Worm (Caenorhabditis elegans): ENCODE measurements around the gene nhr-76.

The nhr-76 gene

DNA sequence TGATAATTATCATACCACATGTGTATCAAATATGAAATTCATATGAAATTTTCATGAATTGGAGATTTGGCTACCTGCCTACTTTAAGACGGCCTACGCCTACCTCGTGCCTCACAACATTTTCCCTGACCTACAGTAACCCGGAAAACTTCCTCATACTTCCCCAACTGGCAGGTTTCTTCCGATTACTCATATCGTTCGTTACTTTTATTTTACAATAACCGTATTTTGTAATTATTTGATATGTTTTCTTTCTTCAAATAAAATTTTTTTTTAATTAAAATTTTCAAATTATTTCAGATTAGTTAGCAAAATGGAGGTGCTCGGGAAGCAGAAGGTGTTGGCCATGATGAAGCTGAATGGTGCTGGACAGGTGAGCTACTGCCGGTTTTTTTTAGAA lies at the start of gene nhr-76:
nhr-76 (plus strand) TSS at position 301 of the 400 bp plus-strand sequence.
- TF ChIP-seq elt-1 (tag; optimal IDR thresholded peaks at IDR 0.05; ENCODE audit: borderline replicate concordance, insufficient read depth) (no peak), nhr-2 (tag; optimal IDR thresholded peaks at IDR 0.05) (no peak), nhr-28 (tag; optimal IDR thresholded peaks at IDR 0.05) (no peak), nhr-12 (tag; optimal IDR thresholded peaks at IDR 0.05) (no peak), ces-1 (GFP tag; optimal IDR thresholded peaks at IDR 0.05) (no peak), nhr-237 (tag; optimal IDR thresholded peaks at IDR 0.05) (no peak), ceh-43 (GFP tag; optimal IDR thresholded peaks at IDR 0.05) (no peak), blmp-1 (tag; optimal IDR thresholded peaks at IDR 0.05) (no peak), lin-32 (GFP tag; optimal IDR thresholded peaks at IDR 0.05) (no peak), ham-2 (GFP tag; optimal IDR thresholded peaks at IDR 0.05) (no peak), bed-3 (GFP tag; optimal IDR thresholded peaks at IDR 0.05) (no peak), sptf-1 (tag; optimal IDR thresholded peaks at IDR 0.05) (no peak)

- TF ChIP-seq nhr-237 (tag; optimal IDR thresholded peaks at IDR 0.05) (no peak), elt-3 (tag; optimal IDR thresholded peaks at IDR 0.05) (no peak), ztf-11 (tag; optimal IDR thresholded peaks at IDR 0.05) (no peak), tbx-8 (GFP tag; optimal IDR thresholded peaks at IDR 0.05) (no peak), unc-62 (GFP tag; optimal IDR thresholded peaks at IDR 0.05) (no peak), nhr-76 (tag; optimal IDR thresholded peaks at IDR 0.05) (no peak), lin-13 (tag; optimal IDR thresholded peaks at IDR 0.05) (no peak), mab-5 (tag; optimal IDR thresholded peaks at IDR 0.05) (no peak)
Observed at ce11 chrIV:580512-580911, 46.8 kb upstream of the nhr-76 start.

ce11 chrIV:582130-582529 lies 45.2 kb upstream of the nhr-76 start, which contains the start of gene F56A11.6:
TSS of gene F56A11.6 (minus strand) at chrIV:582230.
- no peak for TF ChIP-seq nhr-2 (tag; optimal IDR thresholded peaks at IDR 0.05)
- no peak for TF ChIP-seq unc-62 (GFP tag; optimal IDR thresholded peaks at IDR 0.05)
- no peak for TF ChIP-seq elt-3 (tag; optimal IDR thresholded peaks at IDR 0.05)
- no peak for TF ChIP-seq ceh-83 (GFP tag; optimal IDR thresholded peaks at IDR 0.05)

ce11 chrIV:584039-584438 lies 43.3 kb upstream of the nhr-76 start:
- TF ChIP-seq drap-1 (GFP tag; optimal IDR thresholded peaks at IDR 0.05) = no peak
- no peak for TF ChIP-seq M03D4.4 (tag; optimal IDR thresholded peaks at IDR 0.05)
- TF ChIP-seq sem-2 (GFP tag; optimal IDR thresholded peaks at IDR 0.05) = no peak
- no peak for TF ChIP-seq elt-1 (tag; optimal IDR thresholded peaks at IDR 0.05; ENCODE audit: borderline replicate concordance, insufficient read depth)
- no peak for TF ChIP-seq lsy-2 (tag; optimal IDR thresholded peaks at IDR 0.05)
- no peak for TF ChIP-seq unc-120 (tag; optimal IDR thresholded peaks at IDR 0.05; ENCODE audit: poor library complexity, severe bottlenecking)
- TF ChIP-seq zip-8 (tag; optimal IDR thresholded peaks at IDR 0.05) = no peak
- TF ChIP-seq ztf-11 (tag; optimal IDR thresholded peaks at IDR 0.05) = no peak
- no peak for TF ChIP-seq nhr-28 (tag; optimal IDR thresholded peaks at IDR 0.05)
- no peak for TF ChIP-seq cnd-1 (tag; optimal IDR thresholded peaks at IDR 0.05)
- no peak for TF ChIP-seq ceh-43 (GFP tag; optimal IDR thresholded peaks at IDR 0.05)
- TF ChIP-seq lin-13 (tag; optimal IDR thresholded peaks at IDR 0.05) = no peak
- no peak for TF ChIP-seq mep-1 (tag; optimal IDR thresholded peaks at IDR 0.05)
- TF ChIP-seq ceh-83 (GFP tag; optimal IDR thresholded peaks at IDR 0.05) = no peak
- no peak for TF ChIP-seq mab-5 (tag; optimal IDR thresholded peaks at IDR 0.05)

- TF ChIP-seq ceh-39 (tag; optimal IDR thresholded peaks at IDR 0.05) (no peak), ces-1 (GFP tag; optimal IDR thresholded peaks at IDR 0.05) (no peak), snpc-4 (tag; optimal IDR thresholded peaks at IDR 0.05) (no peak), sptf-1 (tag; optimal IDR thresholded peaks at IDR 0.05) (no peak), unc-39 (tag; optimal IDR thresholded peaks at IDR 0.05) (no peak), zip-8 (tag; optimal IDR thresholded peaks at IDR 0.05) (no peak)
Observed at ce11 chrIV:587729-588128, 39.6 kb upstream of the nhr-76 start, which contains the start of gene C18H7.12. TSS of gene C18H7.12 (minus strand) at chrIV:587829.

- TF ChIP-seq nhr-12 (tag; optimal IDR thresholded peaks at IDR 0.05) = no peak
- TF ChIP-seq mep-1 (tag; optimal IDR thresholded peaks at IDR 0.05) = no peak
- TF ChIP-seq mab-5 (tag; optimal IDR thresholded peaks at IDR 0.05) = no peak
- TF ChIP-seq lin-13 (tag; optimal IDR thresholded peaks at IDR 0.05) = no peak
- TF ChIP-seq nhr-237 (tag; optimal IDR thresholded peaks at IDR 0.05) = no peak
- no peak for TF ChIP-seq ces-1 (GFP tag; optimal IDR thresholded peaks at IDR 0.05)
- TF ChIP-seq flh-1 (GFP tag; optimal IDR thresholded peaks at IDR 0.05) = no peak
- TF ChIP-seq ceh-83 (GFP tag; optimal IDR thresholded peaks at IDR 0.05) = no peak
- no peak for TF ChIP-seq drap-1 (GFP tag; optimal IDR thresholded peaks at IDR 0.05)
- no peak for TF ChIP-seq sem-2 (GFP tag; optimal IDR thresholded peaks at IDR 0.05)
- TF ChIP-seq ceh-43 (GFP tag; optimal IDR thresholded peaks at IDR 0.05) = no peak
- no peak for TF ChIP-seq ceh-39 (tag; optimal IDR thresholded peaks at IDR 0.05)
- TF ChIP-seq pha-4 (tag; optimal IDR thresholded peaks at IDR 0.05) = no peak
- TF ChIP-seq nhr-76 (tag; optimal IDR thresholded peaks at IDR 0.05) = no peak
- no peak for TF ChIP-seq hlh-1 (tag; optimal IDR thresholded peaks at IDR 0.05)
- no peak for TF ChIP-seq elt-3 (tag; optimal IDR thresholded peaks at IDR 0.05)
- TF ChIP-seq tbx-8 (GFP tag; optimal IDR thresholded peaks at IDR 0.05) = no peak
- no peak for TF ChIP-seq cnd-1 (tag; optimal IDR thresholded peaks at IDR 0.05)
Observed at ce11 chrIV:592382-592781, 35.0 kb upstream of the nhr-76 start, which contains the start of gene C18H7.6. TSS of gene C18H7.6 (minus strand) at chrIV:592485.
